Fruit fly (Drosophila melanogaster): ENCODE data around the gene CG43390.
A peak's percentile ranks its signal among the peaks of the same experiment; 100 is the strongest.

Gene CG43390

DNA sequence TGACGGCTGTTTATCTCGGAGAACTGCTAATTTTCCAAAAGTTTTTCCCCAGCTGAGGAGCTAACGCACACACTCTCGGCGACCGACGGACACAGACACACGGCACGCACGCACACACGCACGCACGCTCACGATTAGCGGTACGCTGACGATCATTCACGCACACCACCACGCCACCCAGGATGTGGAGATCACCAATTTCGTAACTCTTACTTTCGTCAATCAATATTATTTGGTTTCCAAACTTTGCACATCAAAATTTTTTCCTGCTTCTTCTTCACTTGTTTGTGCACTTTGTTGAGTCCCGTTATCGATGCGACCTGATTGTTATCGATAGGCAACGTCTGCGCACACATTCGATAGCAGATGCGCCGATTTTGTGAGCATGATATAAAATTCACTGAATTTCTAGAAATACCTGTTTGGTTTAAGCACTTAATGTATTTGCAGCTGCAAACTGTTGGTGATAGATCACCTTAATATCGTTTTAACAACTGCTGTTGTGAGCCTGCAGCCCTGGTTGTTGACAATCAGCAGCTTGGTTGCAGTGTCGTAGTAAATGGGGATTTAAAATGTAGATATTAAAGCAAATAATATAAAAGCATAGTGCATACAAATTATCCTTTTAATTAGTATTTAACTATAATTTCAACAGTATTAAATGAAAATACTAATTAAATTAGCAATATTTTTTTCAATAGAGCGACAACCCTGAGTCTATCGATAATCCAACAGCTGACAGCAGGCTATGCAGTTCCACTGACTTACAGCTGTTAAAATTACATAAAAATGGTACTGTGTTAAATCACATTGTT, 17.6 kb downstream of the CG43390 start, which contains the start of the genes CG7394 and Mob2:
Gene CG7394 (plus strand): TSS at position 51 of the 815 bp plus-strand sequence.
Gene Mob2 (minus strand): TSS at position 288 of the 815 bp plus-strand sequence.
- TF ChIP-seq dsf (GFP tag; optimal IDR thresholded peaks at IDR 0.05; ENCODE audit: borderline replicate concordance), result peak; percentile 91
- TF ChIP-seq Abd-B (GFP tag; optimal IDR thresholded peaks at IDR 0.05), result no peak
- TF ChIP-seq CrebA (GFP tag; optimal IDR thresholded peaks at IDR 0.05; ENCODE audit: borderline replicate concordance), result peak; percentile 22
- peak; percentile 73 for TF ChIP-seq CG32264 (GFP tag; optimal IDR thresholded peaks at IDR 0.05)
- TF ChIP-seq lola (GFP tag; optimal IDR thresholded peaks at IDR 0.05), result no peak
- TF ChIP-seq Jra (GFP tag; optimal IDR thresholded peaks at IDR 0.05), result peak; percentile 80
- TF ChIP-seq Dif (GFP tag; optimal IDR thresholded peaks at IDR 0.05; ENCODE audit: partially characterized antibody), result no peak
- TF ChIP-seq jim (GFP tag; optimal IDR thresholded peaks at IDR 0.05), result no peak
- peak; percentile 23 to 92 for TF ChIP-seq foxo (GFP tag; optimal IDR thresholded peaks at IDR 0.05)
- TF ChIP-seq Hr78 (GFP tag; optimal IDR thresholded peaks at IDR 0.05), result no peak
- no peak for TF ChIP-seq Dfd (GFP tag; optimal IDR thresholded peaks at IDR 0.05)
- peak; percentile 47 for TF ChIP-seq Rel (GFP tag; optimal IDR thresholded peaks at IDR 0.05)
- TF ChIP-seq Rel (tag; optimal IDR thresholded peaks at IDR 0.05), result peak; percentile 88
- TF ChIP-seq Mio (GFP tag; optimal IDR thresholded peaks at IDR 0.05), result no peak
- peak; percentile 65 for TF ChIP-seq pan (optimal IDR thresholded peaks at IDR 0.05)
- peak; percentile 87 for TF ChIP-seq HLH106 (tag; optimal IDR thresholded peaks at IDR 0.05)
- TF ChIP-seq fru (GFP tag; optimal IDR thresholded peaks at IDR 0.05), result peak; percentile 88
- TF ChIP-seq ey (GFP tag; optimal IDR thresholded peaks at IDR 0.05), result peak; percentile 90
- TF ChIP-seq Vsx2 (GFP tag; optimal IDR thresholded peaks at IDR 0.05; ENCODE audit: partially characterized antibody), result no peak
- peak; percentile 86 for TF ChIP-seq woc (GFP tag; optimal IDR thresholded peaks at IDR 0.05)
- TF ChIP-seq brk (GFP tag; optimal IDR thresholded peaks at IDR 0.05), result peak; percentile 97
- peak; percentile 82 for TF ChIP-seq GATAd (GFP tag; optimal IDR thresholded peaks at IDR 0.05)
- peak; percentile 94 for TF ChIP-seq OdsH (GFP tag; optimal IDR thresholded peaks at IDR 0.05)
- TF ChIP-seq usp (GFP tag; optimal IDR thresholded peaks at IDR 0.05), result no peak
- TF ChIP-seq h (GFP tag; optimal IDR thresholded peaks at IDR 0.05), result peak; percentile 94
- TF ChIP-seq sage (GFP tag; optimal IDR thresholded peaks at IDR 0.05), result peak; percentile 81
- peak; percentile 86 for TF ChIP-seq CG9705 (GFP tag; optimal IDR thresholded peaks at IDR 0.05)
- peak; percentile 87 for TF ChIP-seq sv (GFP tag; optimal IDR thresholded peaks at IDR 0.05)
- TF ChIP-seq br (GFP tag; optimal IDR thresholded peaks at IDR 0.05), result peak; percentile 84
- TF ChIP-seq dmrt93B (GFP tag; optimal IDR thresholded peaks at IDR 0.05), result peak; percentile 63
- no peak for TF ChIP-seq dl (GFP tag; optimal IDR thresholded peaks at IDR 0.05; ENCODE audit: insufficient read depth in 1 of 2, partially characterized antibody in 2 of 2)
- TF ChIP-seq N (GFP tag; optimal IDR thresholded peaks at IDR 0.05), result peak; percentile 2
- TF ChIP-seq Hr83 (GFP tag; optimal IDR thresholded peaks at IDR 0.05; ENCODE audit: poor library complexity, severe bottlenecking), result peak; percentile 43
- peak; percentile 88 for TF ChIP-seq Hnf4 (GFP tag; optimal IDR thresholded peaks at IDR 0.05)
- peak; percentile 96 for TF ChIP-seq rgr (GFP tag; optimal IDR thresholded peaks at IDR 0.05)
- peak; percentile 95 for TF ChIP-seq tai (GFP tag; optimal IDR thresholded peaks at IDR 0.05)
- peak; percentile 88 for TF ChIP-seq psq (GFP tag; optimal IDR thresholded peaks at IDR 0.05)
- TF ChIP-seq Sp1 (GFP tag; optimal IDR thresholded peaks at IDR 0.05), result peak; percentile 88
- TF ChIP-seq Myc (optimal IDR thresholded peaks at IDR 0.05), result no peak

dm6 chr3L:11560885-11561284, 18.9 kb downstream of the CG43390 start:
- TF ChIP-seq Rel (GFP tag; optimal IDR thresholded peaks at IDR 0.05) (no peak), Rel (tag; optimal IDR thresholded peaks at IDR 0.05) (peak; percentile 53), N (GFP tag; optimal IDR thresholded peaks at IDR 0.05) (no peak), ey (GFP tag; optimal IDR thresholded peaks at IDR 0.05) (no peak), psq (GFP tag; optimal IDR thresholded peaks at IDR 0.05) (peak; percentile 89)
